Fruit fly (Drosophila melanogaster) whole organism, pupa: Measurements from ENCODE around the gene CG15543.

Experiments
- CG12605 ChIP-seq: fragments of 200-800 bp; sonication (Bioruptor generic); IDR thresholded peaks from 2 replicates; pipeline ENCODE4 v1.3.6; 2022; ENCODE audit warnings: missing biosample characterization, missing genetic modification characterization
- CG14655 ChIP-seq: fragments of 200-800 bp; sonication (Bioruptor generic); optimal IDR thresholded peaks from 3 replicates; lab custom pipeline; 2017; ENCODE audit warnings: mild to moderate bottlenecking, missing biosample characterization, missing genetic modification reagents, missing genetic modification characterization
- CG9948 ChIP-seq: fragments of 200-800 bp; sonication (Bioruptor generic); optimal IDR thresholded peaks from 2 replicates; lab custom pipeline; 2018; ENCODE audit warnings: missing biosample characterization, mild to moderate bottlenecking, missing genetic modification characterization, moderate library complexity
- D1 ChIP-seq: fragments of 200-800 bp; sonication (Bioruptor generic); optimal IDR thresholded peaks from 2 replicates; lab custom pipeline; 2018; ENCODE audit warnings: missing biosample characterization, mild to moderate bottlenecking, missing genetic modification characterization, moderate library complexity
- Pif1A ChIP-seq: fragments of 200-800 bp; sonication (Bioruptor generic); optimal IDR thresholded peaks from 3 replicates; lab custom pipeline; 2016; ENCODE audit warnings: missing biosample characterization, missing genetic modification characterization
- gl ChIP-seq: fragments of 200-800 bp; sonication (Bioruptor generic); optimal IDR thresholded peaks from 2 replicates; lab custom pipeline; 2018; ENCODE audit warnings: missing biosample characterization, mild to moderate bottlenecking, missing genetic modification characterization

DNA sequence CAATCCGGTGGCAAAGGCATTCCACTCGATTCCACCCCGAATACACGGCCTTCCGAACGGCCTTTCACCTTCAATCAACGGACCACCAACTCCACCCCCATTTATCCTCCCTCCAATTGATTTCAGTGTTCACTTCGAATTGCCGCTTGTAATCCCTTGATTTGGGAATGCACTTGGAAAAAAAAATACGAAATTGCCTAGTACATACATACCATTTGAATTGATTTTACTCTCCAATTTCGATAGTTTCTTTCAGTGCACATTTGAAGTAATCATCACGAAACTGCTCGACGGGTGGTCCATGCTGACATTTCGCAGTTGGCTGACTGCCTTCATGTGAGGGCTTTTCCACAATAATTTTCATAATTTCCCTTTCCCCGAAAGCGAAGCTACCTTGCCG, 43.5 kb upstream of the CG15543 start:
- TF ChIP-seq gl (no peak), CG12605 (GFP tag; lab: Robert Waterston, UW) (no peak), D1 (no peak), Pif1A (GFP tag; lab: Kevin White, UChicago) (no peak), CG14655 (GFP tag; lab: Kevin White, UChicago) (no peak), CG9948 (tag; lab: Kevin White, UChicago) (no peak)
